Fruit fly (Drosophila melanogaster) whole organism, embryonic: ENCODE measurements around the gene COX6B.

ENCODE experiments used
- Asciz ChIP-seq: fragments of 200-800 bp; sonication (Bioruptor generic); optimal IDR thresholded peaks from 2 replicates; lab custom pipeline; 2017; ENCODE audit warnings: missing biosample characterization, mild to moderate bottlenecking, missing genetic modification characterization, missing genetic modification reagents
- BtbVII ChIP-seq: fragments of 200-800 bp; sonication (Bioruptor generic); optimal IDR thresholded peaks from 3 replicates; lab custom pipeline; 2017; ENCODE audit warnings: missing biosample characterization, mild to moderate bottlenecking, missing genetic modification characterization
- Bteb2 ChIP-seq: fragments of 200-800 bp; sonication (Bioruptor generic); optimal IDR thresholded peaks from 2 replicates; lab custom pipeline; 2016; ENCODE audit warnings: missing biosample characterization, missing genetic modification characterization
- CG11456 ChIP-seq: fragments of 200-800 bp; sonication (Bioruptor generic); IDR thresholded peaks from 3 replicates; pipeline ENCODE4 v1.3.6; 2022; ENCODE audit warnings: missing biosample characterization, missing genetic modification characterization
- CG11560 ChIP-seq: fragments of 200-800 bp; sonication (Bioruptor generic); IDR thresholded peaks from 3 replicates; pipeline ENCODE4 v1.3.6; 2022; ENCODE audit warnings: missing biosample characterization, missing genetic modification characterization
- CG12071 ChIP-seq: fragments of 200-800 bp; sonication (Bioruptor generic); optimal IDR thresholded peaks from 3 replicates; lab custom pipeline; 2018; ENCODE audit warnings: missing biosample characterization, mild to moderate bottlenecking, missing genetic modification characterization
- CG14014 ChIP-seq: fragments of 200-800 bp; sonication (Bioruptor generic); IDR thresholded peaks from 2 replicates; pipeline ENCODE4 v1.3.6; 2022; ENCODE audit warnings: missing biosample characterization, missing genetic modification characterization
- CG15479 ChIP-seq: fragments of 200-800 bp; sonication (Bioruptor generic); optimal IDR thresholded peaks from 3 replicates; lab custom pipeline; 2019; ENCODE audit warnings: missing biosample characterization, mild to moderate bottlenecking, missing genetic modification characterization, moderate library complexity
- CG1602 ChIP-seq: fragments of 200-800 bp; sonication (Bioruptor generic); optimal IDR thresholded peaks from 3 replicates; lab custom pipeline; 2016; ENCODE audit warnings: missing biosample characterization, missing genetic modification characterization
- CG17612 ChIP-seq: fragments of 200-800 bp; sonication (Bioruptor generic); IDR thresholded peaks from 2 replicates; pipeline ENCODE4 v1.3.6; 2022; ENCODE audit warnings: missing biosample characterization, missing genetic modification characterization
- CG2120 ChIP-seq: fragments of 200-800 bp; sonication (Bioruptor generic); optimal IDR thresholded peaks from 3 replicates; lab custom pipeline; 2016; ENCODE audit warnings: missing biosample characterization, missing genetic modification characterization
- CG2202 ChIP-seq: fragments of 200-800 bp; sonication (Bioruptor generic); optimal IDR thresholded peaks from 2 replicates; lab custom pipeline; 2018; ENCODE audit warnings: missing biosample characterization, mild to moderate bottlenecking, missing genetic modification characterization
- CG31388 ChIP-seq: fragments of 200-800 bp; sonication (Bioruptor generic); optimal IDR thresholded peaks from 2 replicates; lab custom pipeline; 2016; ENCODE audit warnings: missing biosample characterization, missing genetic modification characterization
- CG34376 ChIP-seq: fragments of 200-800 bp; sonication (Bioruptor generic); optimal IDR thresholded peaks from 2 replicates; lab custom pipeline; 2018; ENCODE audit warnings: missing biosample characterization, mild to moderate bottlenecking, missing genetic modification characterization
- CG4282 ChIP-seq: fragments of 200-800 bp; sonication (Bioruptor generic); optimal IDR thresholded peaks from 2 replicates; lab custom pipeline; 2016; ENCODE audit warnings: missing biosample characterization, missing genetic modification characterization
- CG6683 ChIP-seq: fragments of 200-800 bp; sonication (Bioruptor generic); optimal IDR thresholded peaks from 2 replicates; lab custom pipeline; 2017; ENCODE audit warnings: missing biosample characterization, mild to moderate bottlenecking, missing genetic modification characterization, missing genetic modification reagents
- CG6791 ChIP-seq: fragments of 200-800 bp; sonication (Bioruptor generic); IDR thresholded peaks from 3 replicates; pipeline ENCODE4 v1.3.6; 2022; ENCODE audit warnings: missing biosample characterization, missing genetic modification characterization; ENCODE audit not compliant: partially characterized antibody
- CG8281 ChIP-seq: fragments of 200-800 bp; sonication (Bioruptor generic); optimal IDR thresholded peaks from 2 replicates; lab custom pipeline; 2018; ENCODE audit warnings: missing biosample characterization, mild to moderate bottlenecking, missing genetic modification characterization, moderate library complexity
- CG8359 ChIP-seq: fragments of 200-800 bp; sonication (Bioruptor generic); optimal IDR thresholded peaks from 2 replicates; lab custom pipeline; 2017; ENCODE audit warnings: missing biosample characterization, mild to moderate bottlenecking, missing genetic modification characterization, borderline replicate concordance
- Camta ChIP-seq: fragments of 200-800 bp; sonication (Bioruptor generic); optimal IDR thresholded peaks from 2 replicates; lab custom pipeline; 2016; ENCODE audit warnings: missing biosample characterization, missing genetic modification characterization
- CoRest ChIP-seq: fragments of 200-800 bp; sonication (Bioruptor generic); optimal IDR thresholded peaks from 3 replicates; lab custom pipeline; 2018; ENCODE audit warnings: missing biosample characterization, mild to moderate bottlenecking, missing genetic modification characterization, moderate library complexity
- Dad ChIP-seq: fragments of 200-800 bp; sonication (Bioruptor generic); optimal IDR thresholded peaks from 3 replicates; lab custom pipeline; 2016; ENCODE audit warnings: missing biosample characterization, missing genetic modification characterization
- Dll ChIP-seq: fragments of 200-800 bp; sonication (Bioruptor generic); IDR thresholded peaks from 4 replicates; pipeline ENCODE4 v1.3.6; 2022; ENCODE audit warnings: missing biosample characterization, missing genetic modification characterization; ENCODE audit not compliant: partially characterized antibody
- Fer3 ChIP-seq: fragments of 200-800 bp; sonication (Bioruptor generic); optimal IDR thresholded peaks from 2 replicates; lab custom pipeline; 2018; ENCODE audit warnings: missing biosample characterization, mild to moderate bottlenecking, missing genetic modification characterization, moderate library complexity
- Hr51 ChIP-seq, 2 experiments: fragments of 200-800 bp; sonication (Bioruptor generic); optimal IDR thresholded peaks; 2 replicates in 1 of 2; 3 replicates in 1 of 2; lab custom pipeline; 2016 to 2018; ENCODE audit warnings: missing biosample characterization in 2 of 2, missing genetic modification characterization in 2 of 2, mild to moderate bottlenecking in 1 of 2, moderate library complexity in 1 of 2
- Jarid2 ChIP-seq: fragments of 200-800 bp; sonication (Bioruptor generic); optimal IDR thresholded peaks from 3 replicates; lab custom pipeline; 2017; ENCODE audit warnings: mild to moderate bottlenecking, missing biosample characterization, missing genetic modification reagents, missing genetic modification characterization
- MESR4 ChIP-seq: fragments of 200-800 bp; sonication (Bioruptor generic); optimal IDR thresholded peaks from 2 replicates; lab custom pipeline; 2018; ENCODE audit warnings: missing biosample characterization, mild to moderate bottlenecking, missing genetic modification characterization, moderate library complexity
- Neu2 ChIP-seq: fragments of 200-800 bp; sonication (Bioruptor generic); optimal IDR thresholded peaks from 3 replicates; lab custom pipeline; 2016; ENCODE audit warnings: missing biosample characterization, missing genetic modification characterization, borderline replicate concordance
- Rx ChIP-seq: fragments of 200-800 bp; sonication (Bioruptor generic); IDR thresholded peaks from 2 replicates; pipeline ENCODE4 v1.3.6; 2022; ENCODE audit warnings: missing biosample characterization, missing genetic modification characterization
- Sry-β ChIP-seq: fragments of 200-800 bp; sonication (Bioruptor generic); optimal IDR thresholded peaks from 2 replicates; lab custom pipeline; 2018; ENCODE audit warnings: missing biosample characterization, mild to moderate bottlenecking, missing genetic modification characterization, moderate library complexity
- Trl ChIP-seq, 3 experiments: fragments of >200 bp in 2 of 3; fragments of 200-800 bp in 1 of 3; sonication (Bioruptor generic) in 1 of 3; optimal IDR thresholded peaks; 2 replicates in 1 of 3; 3 replicates in 2 of 3; lab custom pipeline; 2016 to 2017; ENCODE audit warnings: missing biosample characterization in 1 of 3, missing genetic modification characterization in 1 of 3
- abd-A ChIP-seq: fragments of 200-800 bp; sonication (Bioruptor generic); optimal IDR thresholded peaks from 3 replicates; lab custom pipeline; 2019; ENCODE audit warnings: missing biosample characterization, mild to moderate bottlenecking, missing genetic modification characterization, moderate library complexity
- ase ChIP-seq: fragments of 200-800 bp; sonication (Bioruptor generic); IDR thresholded peaks from 3 replicates; pipeline ENCODE4 v1.3.6; 2022; ENCODE audit warnings: missing biosample characterization, missing genetic modification characterization
- dati ChIP-seq: fragments of 200-800 bp; sonication (Bioruptor generic); IDR thresholded peaks from 2 replicates; pipeline ENCODE4 v1.3.6; 2022; ENCODE audit warnings: missing biosample characterization, missing genetic modification characterization
- dmrt11E ChIP-seq: fragments of 200-800 bp; sonication (Bioruptor generic); optimal IDR thresholded peaks from 3 replicates; lab custom pipeline; 2018; ENCODE audit warnings: missing biosample characterization, mild to moderate bottlenecking, missing genetic modification characterization, moderate library complexity
- emc ChIP-seq: fragments of 200-800 bp; sonication (Bioruptor generic); optimal IDR thresholded peaks from 2 replicates; lab custom pipeline; 2016; ENCODE audit warnings: missing biosample characterization, missing genetic modification characterization
- exex ChIP-seq: fragments of 200-800 bp; sonication (Bioruptor generic); optimal IDR thresholded peaks from 4 replicates; lab custom pipeline; 2018; ENCODE audit warnings: missing biosample characterization, mild to moderate bottlenecking, missing genetic modification characterization, moderate library complexity
- fd3F ChIP-seq: fragments of 200-800 bp; sonication (Bioruptor generic); optimal IDR thresholded peaks from 2 replicates; lab custom pipeline; 2018; ENCODE audit warnings: missing biosample characterization, mild to moderate bottlenecking, missing genetic modification characterization, moderate library complexity
- gcm ChIP-seq: fragments of 200-800 bp; sonication (Bioruptor generic); optimal IDR thresholded peaks from 2 replicates; lab custom pipeline; 2019; ENCODE audit warnings: missing biosample characterization, mild to moderate bottlenecking, missing genetic modification characterization, moderate library complexity
- lov ChIP-seq, 2 experiments: fragments of 200-800 bp in 1 of 2; fragments of >200 bp in 1 of 2; sonication (Bioruptor generic) in 1 of 2; IDR thresholded peaks in 1 of 2; optimal IDR thresholded peaks in 1 of 2; 2 replicates in 1 of 2; 3 replicates in 1 of 2; pipeline versions ENCODE4 v1.3.6 to Lab custom; 2017 to 2022; ENCODE audit warnings: missing biosample characterization in 1 of 2, missing genetic modification characterization in 1 of 2
- pan ChIP-seq, 4 experiments: fragments of >200 bp in 3 of 4; fragments of 200-800 bp in 1 of 4; sonication (Bioruptor generic) in 1 of 4; optimal IDR thresholded peaks in 3 of 4; IDR thresholded peaks in 1 of 4; 2 replicates each; pipeline versions ENCODE4 v1.3.6 to Lab custom; 2017 to 2022; ENCODE audit warnings: missing biosample characterization in 2 of 4, missing genetic modification characterization in 2 of 4, mixed read lengths in 1 of 4
- sim ChIP-seq: fragments of 200-800 bp; sonication (Bioruptor generic); IDR thresholded peaks from 2 replicates; pipeline ENCODE4 v1.3.6; 2022; ENCODE audit warnings: missing biosample characterization, missing genetic modification characterization
- ssp ChIP-seq: fragments of 200-800 bp; sonication (Bioruptor generic); IDR thresholded peaks from 2 replicates; pipeline ENCODE4 v1.3.6; 2022; ENCODE audit warnings: missing biosample characterization, missing genetic modification characterization
- sug ChIP-seq: fragments of 200-800 bp; optimal IDR thresholded peaks from 2 replicates; lab custom pipeline; 2019; ENCODE audit warnings: missing biosample characterization, mild to moderate bottlenecking, missing genetic modification characterization, moderate library complexity
- tin ChIP-seq: fragments of 200-800 bp; sonication (Bioruptor generic); optimal IDR thresholded peaks from 3 replicates; lab custom pipeline; 2016; ENCODE audit warnings: missing biosample characterization, missing genetic modification characterization
- z ChIP-seq: fragments of 200-800 bp; sonication (Bioruptor generic); IDR thresholded peaks from 3 replicates; pipeline ENCODE4 v1.3.6; 2022; ENCODE audit warnings: missing biosample characterization, missing genetic modification characterization

Gene COX6B

dm6 chrX:19692951-19693698 is 51.0 kb downstream of the COX6B start, which contains the start of gene Mer (continued):
- TF ChIP-seq CG14014 (GFP tag; lab: Robert Waterston, UW) (peak; percentile 76), CG11560 (tag; lab: Robert Waterston, UW) (0 out of 3 replicates have a peak, but pooled peaks have one; percentile 36), CG11456 (GFP tag; lab: Robert Waterston, UW) (peak; percentile 73; the same call in 1 of the 3 replicates), tin (peak; percentile 76), lov (optimal IDR thresholded peaks at IDR 0.05; lab: Kevin White, UChicago) (no peak), lov (GFP tag; IDR thresholded peaks at IDR 0.05; lab: Robert Waterston, UW) (peak; percentile 48; the same call in 1 of the 3 replicates), CG1602 (GFP tag; lab: Kevin White, UChicago) (peak; percentile 64), Hr51 (GFP tag; optimal IDR thresholded peaks at IDR 0.05; lab: Kevin White, UChicago) (peak; percentile 82 to 88), BtbVII (GFP tag; lab: Kevin White, UChicago) (peak; percentile 88), Camta (GFP tag; lab: Kevin White, UChicago) (peak; percentile 81), CG31388 (peak; percentile 36), abd-A (tag; lab: Kevin White, UChicago) (no peak), CG34376 (GFP tag; lab: Kevin White, UChicago) (peak; percentile 90), ssp (peak; percentile 62), Jarid2 (GFP tag; lab: Kevin White, UChicago) (no peak), Dad (GFP tag; lab: Kevin White, UChicago) (peak; percentile 80), exex (tag; lab: Kevin White, UChicago) (no peak), CG6791 (GFP tag; lab: Robert Waterston, UW) (no peak), Neu2 (GFP tag; lab: Kevin White, UChicago) (peak; percentile 62), Trl (optimal IDR thresholded peaks at IDR 0.05; lab: Kevin White, UChicago) (no peak), Trl (GFP tag; optimal IDR thresholded peaks at IDR 0.05; lab: Kevin White, UChicago) (peak; percentile 89), CG12071 (GFP tag; lab: Kevin White, UChicago) (peak; percentile 90), sug (tag; lab: Kevin White, UChicago) (peak; percentile 70), Bteb2 (GFP tag; lab: Kevin White, UChicago) (peak; percentile 85), Asciz (GFP tag; lab: Kevin White, UChicago) (no peak), CG8359 (peak; percentile 54), ase (GFP tag; lab: Robert Waterston, UW) (peak; percentile 79; the same call in 2 of the 3 replicates), Sry-β (GFP tag; lab: Kevin White, UChicago) (peak; percentile 14), CG6683 (GFP tag; lab: Kevin White, UChicago) (peak; percentile 58), CG17612 (no peak), Dll (no peak), z (GFP tag; lab: Robert Waterston, UW) (no peak), sim (GFP tag; lab: Robert Waterston, UW) (peak; percentile 67), CoRest (tag; lab: Kevin White, UChicago) (peak; percentile 81), MESR4 (GFP tag; lab: Kevin White, UChicago) (peak; percentile 86), emc (GFP tag; lab: Kevin White, UChicago) (peak; percentile 59), dati (GFP tag; lab: Robert Waterston, UW) (peak; percentile 63; the same call in 1 of the 2 replicates), CG15479 (GFP tag; lab: Kevin White, UChicago) (peak; percentile 27), CG2202 (tag; lab: Kevin White, UChicago) (peak; percentile 60), dmrt11E (tag; lab: Kevin White, UChicago) (peak; percentile 76), CG4282 (GFP tag; lab: Kevin White, UChicago) (peak; percentile 73), fd3F (GFP tag; lab: Kevin White, UChicago) (peak; percentile 74), Rx (GFP tag; lab: Robert Waterston, UW) (peak; percentile 63), Fer3 (peak; percentile 81), pan (optimal IDR thresholded peaks at IDR 0.05; lab: Kevin White, UChicago) (no peak), pan (GFP tag; optimal IDR thresholded peaks at IDR 0.05 in 1 of 2, IDR thresholded peaks at IDR 0.05 in 1 of 2) (peak in 1 of 2 experiments; percentile 87), CG2120 (peak; percentile 89), gcm (GFP tag; lab: Kevin White, UChicago) (peak; percentile 83), CG8281 (tag; lab: Kevin White, UChicago) (peak; percentile 63)
